Worm (Caenorhabditis elegans) whole organism, midembryonic: ENCODE data around the gene mps-1.

Experiments used
- T22C8.4 ChIP-seq: fragments of 200-800 bp; sonication (Bioruptor generic); IDR thresholded peaks from 2 replicates; pipeline ENCODE4 v1.3.6; 2022; ENCODE audit warnings: missing genetic modification characterization, missing compliant biosample characterization
- cog-1 ChIP-seq: sonication (generic microtip); optimal IDR thresholded peaks from 2 replicates; lab custom pipeline; 2016; ENCODE audit warnings: missing genetic modification characterization, missing compliant biosample characterization
- flt-1 ChIP-seq: fragments of 200-800 bp; sonication (Bioruptor generic); IDR thresholded peaks from 2 replicates; pipeline ENCODE4 v1.3.6; 2022; ENCODE audit warnings: missing genetic modification characterization, missing compliant biosample characterization
- klf-2 ChIP-seq: fragments of 200-800 bp; sonication (Bioruptor generic); conservative IDR thresholded peaks from 2 replicates; pipeline ENCODE4 v1.3.6; 2022; ENCODE audit warnings: missing genetic modification reagents, missing genetic modification characterization, missing compliant biosample characterization
- med-1 ChIP-seq: sonication (generic microtip); optimal IDR thresholded peaks from 2 replicates; lab custom pipeline; 2017; ENCODE audit warnings: missing genetic modification characterization, mild to moderate bottlenecking, missing compliant biosample characterization, antibody characterized with exemption, missing genetic modification reagents; ENCODE audit not compliant: insufficient read depth
- ref-1 ChIP-seq: fragments of 200-800 bp; sonication (Bioruptor generic); conservative IDR thresholded peaks from 2 replicates; pipeline ENCODE4 v1.3.6; 2022; ENCODE audit warnings: missing genetic modification reagents, missing genetic modification characterization, missing compliant biosample characterization
- tab-1 ChIP-seq: fragments of 200-800 bp; sonication (Bioruptor generic); IDR thresholded peaks from 2 replicates; pipeline ENCODE4 v1.3.6; 2022; ENCODE audit warnings: missing genetic modification characterization, missing compliant biosample characterization
- ztf-23 ChIP-seq: fragments of 200-800 bp; sonication (Bioruptor generic); IDR thresholded peaks from 2 replicates; pipeline ENCODE4 v1.3.6; 2022; ENCODE audit warnings: missing genetic modification reagents, missing genetic modification characterization, missing compliant biosample characterization
- ztf-29 ChIP-seq: fragments of 200-800 bp; sonication (Bioruptor generic); IDR thresholded peaks from 2 replicates; pipeline ENCODE4 v1.3.6; 2022; ENCODE audit warnings: missing genetic modification reagents, missing genetic modification characterization, missing compliant biosample characterization

Gene mps-1

ce11 chrII:6257220-6257877, 36.8 kb downstream of the mps-1 start:
- TF ChIP-seq T22C8.4 (GFP tag; lab: Robert Waterston, UW) (no peak), med-1 (GFP tag; lab: Kevin White, UChicago) (no peak), ztf-23 (GFP tag; lab: Robert Waterston, UW) (no peak), flt-1 (GFP tag; lab: Robert Waterston, UW) (no peak), cog-1 (tag; lab: Kevin White, UChicago) (no peak), ref-1 (GFP tag; lab: Robert Waterston, UW) (no peak), tab-1 (GFP tag; lab: Robert Waterston, UW) (no peak), ztf-29 (GFP tag; lab: Robert Waterston, UW) (no peak), klf-2 (GFP tag; lab: Robert Waterston, UW) (no peak)

ce11 chrII:6256024-6256423, 38.1 kb downstream of the mps-1 start, which contains the start of gene F13H8.5:
F13H8.5 (minus strand) TSS chrII:6256124.
- TF ChIP-seq klf-2 (GFP tag; lab: Robert Waterston, UW) (no peak), ztf-29 (GFP tag; lab: Robert Waterston, UW) (no peak), med-1 (GFP tag; lab: Kevin White, UChicago) (no peak), flt-1 (GFP tag; lab: Robert Waterston, UW) (no peak), ztf-23 (GFP tag; lab: Robert Waterston, UW) (no peak), tab-1 (GFP tag; lab: Robert Waterston, UW) (no peak), ref-1 (GFP tag; lab: Robert Waterston, UW) (no peak), T22C8.4 (GFP tag; lab: Robert Waterston, UW) (no peak), cog-1 (tag; lab: Kevin White, UChicago) (no peak)

DNA sequence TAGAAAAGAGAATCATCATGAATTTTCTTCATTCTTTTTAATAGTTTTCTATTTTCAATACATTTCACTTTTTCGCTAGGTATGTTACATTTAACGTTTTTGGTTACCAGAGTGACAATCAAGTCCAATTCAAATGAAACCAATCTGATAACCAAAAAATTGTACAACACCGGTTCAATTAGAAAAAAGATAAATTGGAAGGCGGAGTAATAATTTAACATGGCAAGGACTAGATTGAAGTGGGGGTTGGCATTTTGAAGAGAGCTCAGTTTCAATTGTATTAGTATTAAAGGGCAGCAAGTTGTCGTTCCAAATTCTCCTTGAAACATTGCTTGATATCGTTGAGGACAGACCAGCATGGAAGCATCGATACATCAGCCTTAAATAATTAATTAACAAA, 41.5 kb downstream of the mps-1 start:
- TF ChIP-seq klf-2 (GFP tag; lab: Robert Waterston, UW) (no peak), ref-1 (GFP tag; lab: Robert Waterston, UW) (no peak), tab-1 (GFP tag; lab: Robert Waterston, UW) (no peak), T22C8.4 (GFP tag; lab: Robert Waterston, UW) (no peak), med-1 (GFP tag; lab: Kevin White, UChicago) (no peak), ztf-23 (GFP tag; lab: Robert Waterston, UW) (no peak), flt-1 (GFP tag; lab: Robert Waterston, UW) (no peak), ztf-29 (GFP tag; lab: Robert Waterston, UW) (no peak), cog-1 (tag; lab: Kevin White, UChicago) (no peak)

DNA sequence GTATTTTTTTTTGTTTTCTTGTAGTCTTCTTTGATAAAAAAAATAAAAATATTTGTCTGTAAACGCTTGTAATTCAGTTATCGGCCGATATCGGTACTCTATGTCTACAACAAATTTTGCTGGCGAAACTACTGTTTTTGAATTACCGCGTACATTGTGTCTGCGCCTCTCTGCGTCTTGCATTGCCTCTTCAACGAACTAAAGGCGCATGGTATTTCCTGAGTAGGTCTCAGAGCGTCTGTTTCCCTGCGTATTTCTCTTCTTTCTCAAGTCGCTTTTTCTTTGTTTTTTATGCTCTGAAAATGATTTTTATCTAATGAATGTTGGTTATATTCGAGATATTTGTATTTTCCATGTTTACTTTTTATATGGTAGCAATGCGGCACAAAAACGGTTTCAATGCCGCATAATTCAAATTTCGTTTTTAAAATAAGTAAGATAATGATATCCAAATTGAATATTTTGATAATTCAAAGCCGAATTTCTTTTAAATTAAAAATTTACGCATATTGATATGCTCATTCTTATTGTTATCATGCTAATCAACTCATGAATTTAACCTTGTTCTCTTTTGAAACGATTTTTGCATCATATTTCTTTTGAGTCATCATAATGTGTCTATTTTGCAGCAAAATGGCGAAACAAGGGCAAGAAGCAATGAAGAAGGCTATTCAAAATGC, 43.2 kb downstream of the mps-1 start, which contains the start of gene phb-2:
Gene phb-2, plus strand, starts transcription at position 630 of the 680 bp plus-strand sequence.
- no peak for TF ChIP-seq cog-1 (tag; lab: Kevin White, UChicago)
- TF ChIP-seq flt-1 (GFP tag; lab: Robert Waterston, UW), result 0 out of 2 replicates have a peak, but pooled peaks have one; percentile 51

- TF ChIP-seq ztf-23 (GFP tag; lab: Robert Waterston, UW) (peak; percentile 90), ref-1 (GFP tag; lab: Robert Waterston, UW) (peak; percentile 83), klf-2 (GFP tag; lab: Robert Waterston, UW) (peak; percentile 71), med-1 (GFP tag; lab: Kevin White, UChicago) (peak; percentile 20), cog-1 (tag; lab: Kevin White, UChicago) (peak; percentile 43), ztf-29 (GFP tag; lab: Robert Waterston, UW) (peak; percentile 66), tab-1 (GFP tag; lab: Robert Waterston, UW) (peak; percentile 91), flt-1 (GFP tag; lab: Robert Waterston, UW) (peak; percentile 92), T22C8.4 (GFP tag; lab: Robert Waterston, UW) (no peak; the same call in 1 of the 2 replicates)
Observed at ce11 chrII:6248503-6248902, 45.7 kb downstream of the mps-1 start.

- TF ChIP-seq med-1 (GFP tag; lab: Kevin White, UChicago), result no peak
- no peak for TF ChIP-seq flt-1 (GFP tag; lab: Robert Waterston, UW)
- no peak for TF ChIP-seq klf-2 (GFP tag; lab: Robert Waterston, UW)
- no peak for TF ChIP-seq ztf-29 (GFP tag; lab: Robert Waterston, UW)
- TF ChIP-seq ref-1 (GFP tag; lab: Robert Waterston, UW), result no peak
- no peak for TF ChIP-seq ztf-23 (GFP tag; lab: Robert Waterston, UW)
- TF ChIP-seq T22C8.4 (GFP tag; lab: Robert Waterston, UW), result no peak
Observed at ce11 chrII:6248029-6248428, 46.1 kb downstream of the mps-1 start.

ce11 chrII:6247011-6247410, 47.1 kb downstream of the mps-1 start, which contains the start of gene T24H7.2:
T24H7.2 (plus strand) TSS chrII:6247311.
- TF ChIP-seq cog-1 (tag; lab: Kevin White, UChicago) (no peak), ztf-29 (GFP tag; lab: Robert Waterston, UW) (no peak), T22C8.4 (GFP tag; lab: Robert Waterston, UW) (no peak), klf-2 (GFP tag; lab: Robert Waterston, UW) (no peak), flt-1 (GFP tag; lab: Robert Waterston, UW) (no peak), tab-1 (GFP tag; lab: Robert Waterston, UW) (no peak), ref-1 (GFP tag; lab: Robert Waterston, UW) (no peak), ztf-23 (GFP tag; lab: Robert Waterston, UW) (no peak), med-1 (GFP tag; lab: Kevin White, UChicago) (no peak)

DNA sequence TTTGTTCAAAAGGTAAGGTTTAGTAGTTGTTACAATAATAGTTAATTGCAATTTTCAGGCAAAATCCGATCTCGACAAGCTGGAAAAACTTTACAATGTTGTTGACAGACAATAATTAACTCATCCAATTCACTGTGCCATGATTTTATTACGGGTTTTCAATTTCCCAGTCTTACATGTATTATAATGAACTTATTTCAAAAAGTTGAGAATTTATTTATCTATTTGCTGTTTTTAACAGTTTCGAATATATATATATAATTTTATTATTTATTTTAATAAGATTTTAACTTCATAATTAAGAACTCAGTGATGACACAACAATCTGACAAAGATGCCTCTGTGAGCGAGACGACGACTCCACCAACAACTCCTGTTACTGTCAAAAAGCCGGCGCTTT, 48.1 kb downstream of the mps-1 start, which contains the start of gene lelo-1:
Gene lelo-1, plus strand, starts transcription at position 301 of the 400 bp plus-strand sequence.
- no peak for TF ChIP-seq flt-1 (GFP tag; lab: Robert Waterston, UW)
